Fruit fly (Drosophila melanogaster) Kc167 (cell line): ENCODE results near the gene Prosbeta6.

Experiments used
- Myc ChIP-seq: fragments of >200 bp; optimal IDR thresholded peaks from 2 replicates; lab custom pipeline; 2017; ENCODE audit warnings: missing external identifiers
- h ChIP-seq: fragments of >200 bp; optimal IDR thresholded peaks from 3 replicates; lab custom pipeline; 2018; ENCODE audit warnings: missing external identifiers
- psq ChIP-seq: fragments of >200 bp; optimal IDR thresholded peaks from 2 replicates; lab custom pipeline; 2017; ENCODE audit warnings: missing external identifiers
- ttk ChIP-seq: sonication (Bioruptor generic); optimal IDR thresholded peaks from 2 replicates; lab custom pipeline; 2017; ENCODE audit warnings: missing external identifiers

- TF ChIP-seq psq (lab: Kevin White, UChicago): no peak
- TF ChIP-seq Myc (lab: Kevin White, UChicago): no peak
- no peak for TF ChIP-seq h (lab: Kevin White, UChicago)
- TF ChIP-seq ttk: no peak
These were observed 40.8 kb downstream of the Prosbeta6 start for dm6 chr3L:16569456-16569855.
